Worm (Caenorhabditis elegans) whole organism, late embryonic: ENCODE results near the gene Y70C5B.2.

ENCODE experiments used
- che-1 ChIP-seq: sonication (generic microtip); optimal IDR thresholded peaks from 2 replicates; lab custom pipeline; 2016; ENCODE audit warnings: mild to moderate bottlenecking, missing genetic modification characterization, missing compliant biosample characterization
- fkh-10 ChIP-seq: fragments of 150-350 bp; optimal IDR thresholded peaks from 2 replicates; lab custom pipeline; 2014; ENCODE audit warnings: missing biosample characterization, missing genetic modification reagents, missing genetic modification characterization
- nhr-11 ChIP-seq: fragments of 150-350 bp; optimal IDR thresholded peaks from 2 replicates; lab custom pipeline; 2014; ENCODE audit warnings: missing biosample characterization, missing genetic modification characterization
- pag-3 ChIP-seq: sonication (generic microtip); optimal IDR thresholded peaks from 2 replicates; lab custom pipeline; 2016; ENCODE audit warnings: missing compliant biosample characterization, missing genetic modification characterization, borderline replicate concordance
- pat-9 ChIP-seq: fragments of 200-800 bp; sonication (Bioruptor generic); optimal IDR thresholded peaks from 2 replicates; lab custom pipeline; 2018; ENCODE audit warnings: mild to moderate bottlenecking, missing genetic modification characterization, moderate library complexity, missing compliant biosample characterization
- pha-4 ChIP-seq: fragments of 150-350 bp; optimal IDR thresholded peaks from 2 replicates; lab custom pipeline; 2018; ENCODE audit warnings: missing biosample characterization, missing genetic modification reagents, missing genetic modification characterization
- pqm-1 ChIP-seq: sonication (generic microtip); optimal IDR thresholded peaks from 2 replicates; lab custom pipeline; 2016; ENCODE audit warnings: missing genetic modification characterization, missing compliant biosample characterization
- pros-1 ChIP-seq: fragments of 150-350 bp; optimal IDR thresholded peaks from 2 replicates; lab custom pipeline; 2014; ENCODE audit warnings: missing biosample characterization, missing genetic modification reagents, missing genetic modification characterization
- unc-55 ChIP-seq: sonication (generic microtip); optimal IDR thresholded peaks from 2 replicates; lab custom pipeline; 2017; ENCODE audit warnings: missing biosample characterization, missing genetic modification reagents, missing genetic modification characterization
- ztf-16 ChIP-seq: sonication (generic microtip); optimal IDR thresholded peaks from 2 replicates; lab custom pipeline; 2017; ENCODE audit warnings: missing genetic modification characterization, missing compliant biosample characterization

DNA sequence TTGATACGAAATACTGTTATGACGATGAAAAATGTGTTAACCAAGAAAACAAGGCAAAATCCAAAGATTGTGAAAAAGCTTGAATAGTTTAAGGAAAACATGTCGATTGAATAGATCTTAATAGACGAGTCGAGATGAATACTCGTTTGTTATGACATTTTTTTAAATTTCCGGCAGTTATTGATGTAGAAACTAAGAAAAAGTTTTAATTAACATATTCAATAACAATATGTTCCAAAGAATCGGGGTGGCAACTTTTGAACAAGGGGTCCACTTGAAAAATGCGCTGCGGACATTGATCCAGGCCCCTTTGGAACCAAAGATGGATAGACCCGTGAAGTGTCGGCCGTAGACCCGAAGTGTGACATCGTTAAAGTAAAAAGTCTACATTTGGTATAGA is 10.5 kb upstream of the Y70C5B.2 start, which contains the start of gene str-61:
- TF ChIP-seq nhr-11 (tag; lab: Kevin White, UChicago) (no peak), pat-9 (tag; lab: Kevin White, UChicago) (no peak), pag-3 (tag; lab: Kevin White, UChicago) (no peak), unc-55 (GFP tag; lab: Kevin White, UChicago) (no peak), pqm-1 (tag; lab: Kevin White, UChicago) (no peak), pha-4 (tag; lab: Kevin White, UChicago) (no peak), che-1 (tag; lab: Kevin White, UChicago) (no peak), pros-1 (no peak), ztf-16 (tag; lab: Kevin White, UChicago) (no peak), fkh-10 (GFP tag; lab: Kevin White, UChicago) (no peak)
